Fruit fly (Drosophila melanogaster) whole organism, embryonic: Measurements from ENCODE around the gene armi.

Source experiments
- BEAF-32 ChIP-seq: fragments of 200-800 bp; sonication (Bioruptor generic); optimal IDR thresholded peaks from 3 replicates; lab custom pipeline; 2017; ENCODE audit warnings: missing biosample characterization, missing genetic modification characterization, mild to moderate bottlenecking, moderate library complexity, missing genetic modification reagents
- CG10209 ChIP-seq: fragments of 200-800 bp; sonication (Bioruptor generic); optimal IDR thresholded peaks from 3 replicates; lab custom pipeline; 2017; ENCODE audit warnings: missing biosample characterization, mild to moderate bottlenecking, missing genetic modification characterization, missing genetic modification reagents
- CG12104 ChIP-seq: fragments of 200-800 bp; sonication (Bioruptor generic); optimal IDR thresholded peaks from 3 replicates; lab custom pipeline; 2016; ENCODE audit warnings: missing biosample characterization, missing genetic modification characterization
- CG12236 ChIP-seq: fragments of 200-800 bp; sonication (Bioruptor generic); optimal IDR thresholded peaks from 2 replicates; lab custom pipeline; 2016; ENCODE audit warnings: missing biosample characterization, missing genetic modification characterization
- CG13894 ChIP-seq: fragments of 200-800 bp; sonication (Bioruptor generic); optimal IDR thresholded peaks from 3 replicates; lab custom pipeline; 2018; ENCODE audit warnings: missing biosample characterization, mild to moderate bottlenecking, missing genetic modification characterization, moderate library complexity
- CG1529 ChIP-seq: fragments of 200-800 bp; sonication (Bioruptor generic); optimal IDR thresholded peaks from 3 replicates; lab custom pipeline; 2018; ENCODE audit warnings: missing biosample characterization, missing genetic modification characterization
- CG1603 ChIP-seq: fragments of 200-800 bp; sonication (Bioruptor generic); optimal IDR thresholded peaks from 2 replicates; lab custom pipeline; 2019; ENCODE audit warnings: missing biosample characterization, mild to moderate bottlenecking, missing genetic modification characterization, moderate library complexity
- CG16813 ChIP-seq: fragments of 200-800 bp; sonication (Bioruptor generic); IDR thresholded peaks from 3 replicates; pipeline ENCODE4 v1.3.6; 2022; ENCODE audit warnings: missing biosample characterization, missing genetic modification characterization; ENCODE audit not compliant: partially characterized antibody
- CG17829 ChIP-seq: fragments of 200-800 bp; optimal IDR thresholded peaks from 2 replicates; lab custom pipeline; 2019; ENCODE audit warnings: missing biosample characterization, mild to moderate bottlenecking, missing genetic modification characterization, moderate library complexity
- CG30431 ChIP-seq: fragments of 200-800 bp; sonication (Bioruptor generic); optimal IDR thresholded peaks from 2 replicates; lab custom pipeline; 2017; ENCODE audit warnings: missing biosample characterization, missing genetic modification characterization
- CG32532 ChIP-seq: fragments of 200-800 bp; sonication (Bioruptor generic); IDR thresholded peaks from 2 replicates; pipeline ENCODE4 v1.3.6; 2022; ENCODE audit warnings: missing biosample characterization, missing genetic modification characterization
- CG33213 ChIP-seq: fragments of 200-800 bp; sonication (Bioruptor generic); optimal IDR thresholded peaks from 3 replicates; lab custom pipeline; 2016; ENCODE audit warnings: missing biosample characterization, missing genetic modification characterization
- CG3995 ChIP-seq: fragments of 200-800 bp; sonication (Bioruptor generic); optimal IDR thresholded peaks from 3 replicates; lab custom pipeline; 2016; ENCODE audit warnings: missing biosample characterization, missing genetic modification characterization
- CG4282 ChIP-seq: fragments of 200-800 bp; sonication (Bioruptor generic); optimal IDR thresholded peaks from 2 replicates; lab custom pipeline; 2016; ENCODE audit warnings: missing biosample characterization, missing genetic modification characterization
- CG4854 ChIP-seq: fragments of 200-800 bp; sonication (Bioruptor generic); optimal IDR thresholded peaks from 2 replicates; lab custom pipeline; 2016; ENCODE audit warnings: missing biosample characterization, missing genetic modification characterization, inconsistent platforms
- CG5953 ChIP-seq: fragments of 200-800 bp; sonication (Bioruptor generic); IDR thresholded peaks from 2 replicates; pipeline ENCODE4 v1.3.6; 2022; ENCODE audit warnings: missing biosample characterization, missing genetic modification characterization
- CG6689 ChIP-seq: fragments of 200-800 bp; sonication (Bioruptor generic); IDR thresholded peaks from 2 replicates; pipeline ENCODE4 v1.3.6; 2022; ENCODE audit warnings: missing biosample characterization, missing genetic modification characterization
- CG6791 ChIP-seq: fragments of 200-800 bp; sonication (Bioruptor generic); IDR thresholded peaks from 3 replicates; pipeline ENCODE4 v1.3.6; 2022; ENCODE audit warnings: missing biosample characterization, missing genetic modification characterization; ENCODE audit not compliant: partially characterized antibody
- CG7963 ChIP-seq: fragments of 200-800 bp; sonication (Bioruptor generic); IDR thresholded peaks from 3 replicates; pipeline ENCODE4 v1.3.6; 2022; ENCODE audit warnings: missing biosample characterization, missing genetic modification characterization; ENCODE audit not compliant: partially characterized antibody
- CG8478 ChIP-seq: fragments of >200 bp; optimal IDR thresholded peaks from 2 replicates; lab custom pipeline; 2018
- CG8944 ChIP-seq: fragments of 200-800 bp; sonication (Bioruptor generic); optimal IDR thresholded peaks from 3 replicates; lab custom pipeline; 2016; ENCODE audit warnings: missing biosample characterization, missing genetic modification characterization
- CG9215 ChIP-seq: fragments of 200-800 bp; sonication (Bioruptor generic); IDR thresholded peaks from 2 replicates; pipeline ENCODE4 v1.3.6; 2022; ENCODE audit warnings: missing biosample characterization, missing genetic modification characterization
- Dad ChIP-seq: fragments of 200-800 bp; sonication (Bioruptor generic); optimal IDR thresholded peaks from 3 replicates; lab custom pipeline; 2016; ENCODE audit warnings: missing biosample characterization, missing genetic modification characterization
- Dfd ChIP-seq, 2 experiments: fragments of >200 bp; optimal IDR thresholded peaks; 2 replicates each; lab custom pipeline; 2017; ENCODE audit warnings: missing biosample characterization in 2 of 2, missing genetic modification characterization in 2 of 2
- Dip3 ChIP-seq: fragments of 200-800 bp; sonication (Bioruptor generic); optimal IDR thresholded peaks from 3 replicates; lab custom pipeline; 2016; ENCODE audit warnings: missing biosample characterization, missing genetic modification characterization
- Fer1 ChIP-seq: fragments of 200-800 bp; sonication (Bioruptor generic); optimal IDR thresholded peaks from 2 replicates; lab custom pipeline; 2017; ENCODE audit warnings: missing biosample characterization, mild to moderate bottlenecking, missing genetic modification characterization
- Scr ChIP-seq: fragments of 200-800 bp; sonication (Bioruptor generic); IDR thresholded peaks from 2 replicates; pipeline ENCODE4 v1.3.6; 2022; ENCODE audit warnings: missing biosample characterization, missing genetic modification characterization; ENCODE audit not compliant: partially characterized antibody
- Xrp1 ChIP-seq: fragments of 200-800 bp; sonication (Bioruptor generic); IDR thresholded peaks from 2 replicates; pipeline ENCODE4 v1.3.6; 2022; ENCODE audit warnings: missing biosample characterization, missing genetic modification characterization
- ac ChIP-seq: fragments of 200-800 bp; sonication (Bioruptor generic); optimal IDR thresholded peaks from 3 replicates; lab custom pipeline; 2017; ENCODE audit warnings: missing biosample characterization, mild to moderate bottlenecking, missing genetic modification characterization
- bab2 ChIP-seq: fragments of 200-800 bp; sonication (Bioruptor generic); optimal IDR thresholded peaks from 2 replicates; lab custom pipeline; 2016; ENCODE audit warnings: missing biosample characterization, missing genetic modification characterization
- chm ChIP-seq: fragments of 200-800 bp; sonication (Bioruptor generic); IDR thresholded peaks from 2 replicates; pipeline ENCODE4 v1.3.6; 2022; ENCODE audit warnings: missing biosample characterization, missing genetic modification characterization
- dan ChIP-seq: fragments of 200-800 bp; sonication (Bioruptor generic); IDR thresholded peaks from 2 replicates; pipeline ENCODE4 v1.3.6; 2022; ENCODE audit warnings: missing biosample characterization, missing genetic modification characterization
- eyg ChIP-seq: fragments of 200-800 bp; sonication (Bioruptor generic); optimal IDR thresholded peaks from 3 replicates; lab custom pipeline; 2016; ENCODE audit warnings: missing biosample characterization, missing genetic modification characterization
- fd64A ChIP-seq: fragments of 200-800 bp; sonication (Bioruptor generic); optimal IDR thresholded peaks from 3 replicates; lab custom pipeline; 2018; ENCODE audit warnings: missing biosample characterization, mild to moderate bottlenecking, missing genetic modification characterization
- fru ChIP-seq: fragments of >200 bp; optimal IDR thresholded peaks from 2 replicates; lab custom pipeline; 2017
- gcm ChIP-seq: fragments of 200-800 bp; sonication (Bioruptor generic); optimal IDR thresholded peaks from 2 replicates; lab custom pipeline; 2019; ENCODE audit warnings: missing biosample characterization, mild to moderate bottlenecking, missing genetic modification characterization, moderate library complexity
- gsb-n ChIP-seq: fragments of 200-800 bp; sonication (Bioruptor generic); optimal IDR thresholded peaks from 3 replicates; lab custom pipeline; 2018; ENCODE audit warnings: missing biosample characterization, mild to moderate bottlenecking, missing genetic modification characterization
- inv ChIP-seq: fragments of 200-800 bp; sonication (Bioruptor generic); IDR thresholded peaks from 2 replicates; pipeline ENCODE4 v1.3.6; 2022; ENCODE audit warnings: missing biosample characterization, missing genetic modification characterization; ENCODE audit not compliant: partially characterized antibody
- knrl ChIP-seq: fragments of 200-800 bp; sonication (Bioruptor generic); IDR thresholded peaks from 3 replicates; pipeline ENCODE4 v1.3.6; 2022; ENCODE audit warnings: missing biosample characterization, missing genetic modification characterization; ENCODE audit not compliant: partially characterized antibody
- mam ChIP-seq: fragments of 200-800 bp; sonication (Bioruptor generic); optimal IDR thresholded peaks from 3 replicates; lab custom pipeline; 2016; ENCODE audit warnings: missing biosample characterization, missing genetic modification characterization
- oc ChIP-seq: fragments of 200-800 bp; sonication (Bioruptor generic); optimal IDR thresholded peaks from 2 replicates; lab custom pipeline; 2018; ENCODE audit warnings: missing biosample characterization, mild to moderate bottlenecking, missing genetic modification characterization, moderate library complexity
- pho ChIP-seq: fragments of 200-800 bp; sonication (Bioruptor generic); optimal IDR thresholded peaks from 2 replicates; lab custom pipeline; 2016; ENCODE audit warnings: missing biosample characterization, missing genetic modification characterization
- pnt ChIP-seq: fragments of 200-800 bp; sonication (Bioruptor generic); optimal IDR thresholded peaks from 3 replicates; lab custom pipeline; 2016; ENCODE audit warnings: missing biosample characterization, missing genetic modification characterization
- pum ChIP-seq: fragments of 200-800 bp; sonication (Bioruptor generic); optimal IDR thresholded peaks from 2 replicates; lab custom pipeline; 2016; ENCODE audit warnings: missing biosample characterization, missing genetic modification characterization
- scrt ChIP-seq: fragments of 200-800 bp; sonication (Bioruptor generic); optimal IDR thresholded peaks from 2 replicates; lab custom pipeline; 2018; ENCODE audit warnings: missing biosample characterization, mild to moderate bottlenecking, missing genetic modification characterization, moderate library complexity
- sr ChIP-seq: fragments of 200-800 bp; sonication (Bioruptor generic); IDR thresholded peaks from 3 replicates; pipeline ENCODE4 v1.3.6; 2022; ENCODE audit warnings: missing biosample characterization, missing genetic modification characterization
- tll ChIP-seq, 2 experiments: fragments of 200-800 bp in 1 of 2; fragments of >200 bp in 1 of 2; sonication (Bioruptor generic) in 1 of 2; optimal IDR thresholded peaks; 2 replicates each; lab custom pipeline; 2017 to 2019; ENCODE audit warnings: missing biosample characterization in 2 of 2, missing genetic modification characterization in 2 of 2, mild to moderate bottlenecking in 1 of 2, moderate library complexity in 1 of 2
- twi ChIP-seq: fragments of 200-800 bp; optimal IDR thresholded peaks from 2 replicates; lab custom pipeline; 2019; ENCODE audit warnings: missing biosample characterization, mild to moderate bottlenecking, missing genetic modification characterization, moderate library complexity
- vfl ChIP-seq: fragments of 200-800 bp; sonication (Bioruptor generic); optimal IDR thresholded peaks from 2 replicates; lab custom pipeline; 2016; ENCODE audit warnings: missing biosample characterization, missing genetic modification characterization
- zf30C ChIP-seq: fragments of 200-800 bp; sonication (Bioruptor generic); optimal IDR thresholded peaks from 3 replicates; lab custom pipeline; 2018; ENCODE audit warnings: missing biosample characterization, mild to moderate bottlenecking, missing genetic modification characterization

armi gene

DNA sequence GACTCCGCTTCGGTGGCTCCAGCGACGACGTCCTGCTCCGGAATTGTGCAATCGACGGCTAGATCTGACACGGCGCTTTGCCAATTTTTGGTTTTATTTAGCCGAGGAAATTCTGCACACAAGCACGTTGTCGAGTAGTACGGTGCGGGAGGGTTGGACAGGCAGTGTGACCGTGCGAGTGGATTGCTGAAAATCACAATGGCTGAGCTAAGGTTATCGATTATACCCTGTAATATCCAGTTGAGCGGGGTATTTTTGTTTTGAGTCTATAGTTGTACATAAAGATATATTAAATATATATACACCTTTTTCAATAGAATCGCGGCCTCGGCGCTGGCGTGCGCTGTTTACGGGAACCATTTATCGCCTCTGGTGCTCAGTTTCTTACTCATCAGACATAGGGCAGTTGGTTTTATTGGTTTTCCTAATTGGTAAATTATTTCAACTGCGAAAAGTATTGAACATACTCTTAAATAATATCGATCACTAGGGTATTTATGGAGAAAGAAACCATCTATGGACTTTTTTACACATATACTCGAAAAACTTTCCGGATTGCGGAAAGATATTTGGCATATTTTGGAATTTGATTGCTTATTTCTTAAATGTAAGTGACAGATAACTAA is 602 bp upstream of the armi start, which contains the start of gene eIF5B (continued):
- peak; percentile 35 for TF ChIP-seq Fer1
- TF ChIP-seq CG10209 (GFP tag; lab: Kevin White, UChicago), result peak; percentile 81
- peak; percentile 61 for TF ChIP-seq CG13894 (tag; lab: Kevin White, UChicago)
- TF ChIP-seq oc (tag; lab: Kevin White, UChicago), result no peak
- TF ChIP-seq gcm, result peak; percentile 60
- no peak for TF ChIP-seq zf30C (GFP tag; lab: Kevin White, UChicago)
- peak; percentile 33 for TF ChIP-seq CG8944 (GFP tag; lab: Kevin White, UChicago)
- TF ChIP-seq Scr (GFP tag; lab: Robert Waterston, UW), result 0 out of 2 replicates have a peak, but pooled peaks have one; percentile 29
- TF ChIP-seq Dfd (GFP tag; optimal IDR thresholded peaks at IDR 0.05; lab: Kevin White, UChicago), result no peak
- TF ChIP-seq CG3995 (GFP tag; lab: Kevin White, UChicago), result no peak
- peak; percentile 8 for TF ChIP-seq pho (GFP tag; lab: Kevin White, UChicago)
- TF ChIP-seq CG32532 (GFP tag; lab: Robert Waterston, UW), result peak; percentile 88
- TF ChIP-seq pnt (GFP tag; lab: Kevin White, UChicago), result peak; percentile 58
- TF ChIP-seq bab2 (GFP tag; lab: Kevin White, UChicago), result peak; percentile 50
- TF ChIP-seq CG8478 (lab: Kevin White, UChicago), result no peak
- peak; percentile 87 for TF ChIP-seq CG30431 (GFP tag; lab: Kevin White, UChicago)
- TF ChIP-seq CG6689 (GFP tag; lab: Robert Waterston, UW), result peak; percentile 75
- TF ChIP-seq CG5953 (GFP tag; lab: Robert Waterston, UW), result peak; percentile 66
- no peak for TF ChIP-seq CG12236 (GFP tag; lab: Kevin White, UChicago)
- no peak for TF ChIP-seq ac (GFP tag; lab: Kevin White, UChicago)
- no peak for TF ChIP-seq CG33213 (GFP tag; lab: Kevin White, UChicago)
- TF ChIP-seq CG4854 (GFP tag; lab: Kevin White, UChicago), result no peak
- TF ChIP-seq CG1603 (tag; lab: Kevin White, UChicago), result peak; percentile 55
- TF ChIP-seq CG4282 (GFP tag; lab: Kevin White, UChicago), result no peak
- TF ChIP-seq twi (tag; lab: Kevin White, UChicago), result peak; percentile 70
- 0 out of 3 replicates have a peak, but pooled peaks have one; percentile 31 for TF ChIP-seq sr (GFP tag; lab: Robert Waterston, UW)
- TF ChIP-seq CG7963, result no peak
- TF ChIP-seq tll (GFP tag; optimal IDR thresholded peaks at IDR 0.05; lab: Kevin White, UChicago), result no peak
- TF ChIP-seq BEAF-32 (GFP tag; lab: Kevin White, UChicago), result peak; percentile 22
- TF ChIP-seq fd64A (GFP tag; lab: Kevin White, UChicago), result peak; percentile 2
- TF ChIP-seq CG6791, result no peak
- TF ChIP-seq Dip3, result peak; percentile 57
- TF ChIP-seq mam (GFP tag; lab: Kevin White, UChicago), result peak; percentile 38
- TF ChIP-seq knrl (GFP tag; lab: Robert Waterston, UW), result no peak
- peak; percentile 6 for TF ChIP-seq scrt
- no peak for TF ChIP-seq eyg (GFP tag; lab: Kevin White, UChicago)
- peak; percentile 54 for TF ChIP-seq pum (GFP tag; lab: Kevin White, UChicago)
- TF ChIP-seq CG1529 (GFP tag; lab: Kevin White, UChicago), result peak; percentile 70
- peak; percentile 43 for TF ChIP-seq CG12104 (GFP tag; lab: Kevin White, UChicago)
- no peak for TF ChIP-seq inv
- TF ChIP-seq chm (GFP tag; lab: Robert Waterston, UW), result peak; percentile 75
- TF ChIP-seq dan, result peak; percentile 58; the same call in 1 of the 2 replicates
- TF ChIP-seq Xrp1 (GFP tag; lab: Robert Waterston, UW), result peak; percentile 87
- peak; percentile 71 for TF ChIP-seq CG17829
- no peak for TF ChIP-seq fru (lab: Kevin White, UChicago)
- TF ChIP-seq CG9215 (GFP tag; lab: Robert Waterston, UW), result peak; percentile 87
- no peak for TF ChIP-seq CG16813 (GFP tag; lab: Robert Waterston, UW)
- peak; percentile 50 for TF ChIP-seq vfl (GFP tag; lab: Kevin White, UChicago)
- peak; percentile 61 for TF ChIP-seq gsb-n (tag; lab: Kevin White, UChicago)
- peak; percentile 38 for TF ChIP-seq Dad (GFP tag; lab: Kevin White, UChicago)
